Worm (Caenorhabditis elegans) whole organism, dauer: ENCODE data around the gene Y6E2A.4.
"Not testable (repeated sequence)": the region's sequence is repeated elsewhere in the genome, so short reads cannot be mapped to it uniquely, and the experiment has no call there.

Source experiments
- unc-62 ChIP-seq: sonication (generic microtip); optimal IDR thresholded peaks from 2 replicates; lab custom pipeline; 2017; ENCODE audit warnings: missing biosample characterization, missing genetic modification reagents, missing genetic modification characterization

The Y6E2A.4 gene

DNA sequence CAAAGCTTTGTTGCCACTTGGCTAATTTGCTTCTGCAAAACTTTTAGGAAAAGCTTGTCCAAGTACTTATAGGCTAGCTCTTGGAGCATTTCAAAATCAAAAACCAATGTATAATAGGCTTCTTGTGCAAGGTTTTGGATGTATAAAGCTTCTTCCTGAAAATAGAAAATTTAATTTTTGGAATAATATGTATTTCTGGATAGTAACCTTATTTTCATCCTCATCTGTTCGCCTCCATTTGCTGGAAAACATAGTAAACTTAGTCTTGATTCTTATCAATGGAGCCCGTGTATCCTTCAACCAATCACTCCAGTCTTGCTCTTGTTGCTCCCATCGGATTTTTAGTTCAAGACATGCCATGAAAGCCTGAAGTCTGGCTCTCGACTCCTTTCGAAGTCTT lies at the start of gene Y6E2A.4:
Gene Y6E2A.4 (minus strand): TSS at position 101 of the 400 bp plus-strand sequence.
- no peak for TF ChIP-seq unc-62 (GFP tag; lab: Kevin White, UChicago)

- no peak for TF ChIP-seq unc-62 (GFP tag; lab: Kevin White, UChicago)
Observed at ce11 chrV:15766122-15766594, 49.6 kb upstream of the Y6E2A.4 start, which contains the start of the genes haf-3 and F57A10.2. Gene haf-3, minus strand, starts transcription at chrV:15766172. Gene F57A10.2, plus strand, starts transcription at chrV:15766575.

- no peak for TF ChIP-seq unc-62 (GFP tag; lab: Kevin White, UChicago)
Observed at ce11 chrV:15758449-15758848, 41.9 kb upstream of the Y6E2A.4 start, which contains the start of gene str-9. Gene str-9, plus strand, starts transcription at chrV:15758749.

- TF ChIP-seq unc-62 (GFP tag; lab: Kevin White, UChicago) = no peak
Observed at ce11 chrV:15757645-15758044, 41.1 kb upstream of the Y6E2A.4 start.

DNA sequence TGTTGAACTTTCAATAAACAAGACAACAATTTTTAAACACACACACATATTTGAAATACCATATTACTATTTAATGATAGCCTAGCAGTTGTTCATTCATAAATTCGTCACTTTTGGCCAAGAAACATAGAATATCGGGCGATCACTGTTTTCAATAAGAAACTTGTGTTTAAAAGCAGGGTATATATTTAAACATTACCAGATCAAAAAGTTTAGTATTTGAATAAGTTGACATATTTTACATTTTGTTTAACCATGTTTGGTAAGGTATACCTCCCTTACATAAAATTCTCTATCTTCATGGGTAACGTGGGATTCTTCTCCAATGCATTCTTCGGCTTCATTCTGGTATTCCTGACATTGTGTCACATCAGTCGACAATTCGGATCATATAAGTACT lies 38.2 kb upstream of the Y6E2A.4 start, which contains the start of gene str-8:
Gene str-8 (plus strand): TSS at position 301 of the 400 bp plus-strand sequence.
- not testable (repeated sequence) for TF ChIP-seq unc-62 (GFP tag; lab: Kevin White, UChicago)

ce11 chrV:15752941-15753340 lies 36.4 kb upstream of the Y6E2A.4 start, which contains the start of gene str-5:
Gene str-5, plus strand, starts transcription at chrV:15753241.
- not testable (repeated sequence) for TF ChIP-seq unc-62 (GFP tag; lab: Kevin White, UChicago)

DNA sequence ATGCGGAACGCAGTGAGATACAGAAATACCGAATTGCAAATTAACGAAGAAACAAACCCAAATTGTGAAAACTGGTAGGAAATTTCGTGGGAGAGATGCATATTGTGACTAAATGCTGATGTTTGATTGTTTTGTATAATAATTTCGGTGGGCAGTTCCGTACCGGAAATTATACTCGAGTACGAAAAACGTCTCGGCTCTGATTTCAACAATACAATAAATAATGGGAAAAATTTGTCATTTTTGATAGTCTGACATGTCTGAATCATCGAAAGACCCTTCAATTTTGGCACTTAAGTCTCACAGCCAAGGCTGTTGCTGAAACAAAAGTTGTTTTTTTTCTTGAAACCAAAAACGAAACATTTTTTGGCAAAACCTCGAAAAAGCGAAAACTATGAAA lies 35.5 kb upstream of the Y6E2A.4 start, which contains the start of gene str-43:
Gene str-43 (minus strand): TSS at position 101 of the 400 bp plus-strand sequence.
- no peak for TF ChIP-seq unc-62 (GFP tag; lab: Kevin White, UChicago)

ce11 chrV:15750130-15750529 lies 33.6 kb upstream of the Y6E2A.4 start, which contains the start of gene str-6:
Gene str-6, minus strand, starts transcription at chrV:15750230.
- no peak for TF ChIP-seq unc-62 (GFP tag; lab: Kevin White, UChicago)

DNA sequence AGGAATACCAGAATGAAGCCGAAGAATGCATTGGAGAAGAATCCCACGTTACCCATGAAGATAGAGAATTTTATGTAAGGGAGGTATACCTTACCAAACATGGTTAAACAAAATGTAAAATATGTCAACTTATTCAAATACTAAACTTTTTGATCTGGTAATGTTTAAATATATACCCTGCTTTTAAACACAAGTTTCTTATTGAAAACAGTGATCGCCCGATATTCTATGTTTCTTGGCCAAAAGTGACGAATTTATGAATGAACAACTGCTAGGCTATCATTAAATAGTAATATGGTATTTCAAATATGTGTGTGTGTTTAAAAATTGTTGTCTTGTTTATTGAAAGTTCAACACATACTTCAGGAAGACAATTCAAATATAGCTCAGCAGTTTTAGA lies 31.8 kb upstream of the Y6E2A.4 start, which contains the start of gene T23D5.8:
Gene T23D5.8 (minus strand): TSS at position 101 of the 400 bp plus-strand sequence.
- not testable (repeated sequence) for TF ChIP-seq unc-62 (GFP tag; lab: Kevin White, UChicago)

ce11 chrV:15744366-15744765 lies 27.8 kb upstream of the Y6E2A.4 start, which contains the start of gene str-19:
Gene str-19, minus strand, starts transcription at chrV:15744466.
- not testable (repeated sequence) for TF ChIP-seq unc-62 (GFP tag; lab: Kevin White, UChicago)

DNA sequence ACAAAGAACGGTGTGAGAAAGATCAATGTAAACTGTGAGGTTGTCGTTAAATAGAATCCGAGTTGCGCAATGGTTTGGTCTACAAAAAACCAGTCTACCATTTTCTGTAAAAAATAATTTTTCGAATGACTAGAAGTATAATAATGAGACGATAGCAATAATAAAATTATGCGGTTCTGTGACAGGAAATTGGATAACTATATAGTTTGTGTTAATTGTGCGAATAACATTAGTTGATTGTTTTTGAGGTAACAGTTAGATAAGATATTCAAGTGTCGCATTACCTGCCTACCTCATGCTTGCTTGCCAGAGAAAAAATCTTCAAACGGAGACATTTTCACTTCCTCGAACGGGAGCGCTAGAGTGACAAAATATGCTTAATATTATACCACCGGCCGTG lies 25.3 kb upstream of the Y6E2A.4 start, which contains the start of gene str-18:
Gene str-18 (minus strand): TSS at position 101 of the 400 bp plus-strand sequence.
- TF ChIP-seq unc-62 (GFP tag; lab: Kevin White, UChicago) = no peak

ce11 chrV:15735720-15736119 lies 19.1 kb upstream of the Y6E2A.4 start, which contains the start of gene str-27:
Gene str-27, minus strand, starts transcription at chrV:15735820.
- no peak for TF ChIP-seq unc-62 (GFP tag; lab: Kevin White, UChicago)

DNA sequence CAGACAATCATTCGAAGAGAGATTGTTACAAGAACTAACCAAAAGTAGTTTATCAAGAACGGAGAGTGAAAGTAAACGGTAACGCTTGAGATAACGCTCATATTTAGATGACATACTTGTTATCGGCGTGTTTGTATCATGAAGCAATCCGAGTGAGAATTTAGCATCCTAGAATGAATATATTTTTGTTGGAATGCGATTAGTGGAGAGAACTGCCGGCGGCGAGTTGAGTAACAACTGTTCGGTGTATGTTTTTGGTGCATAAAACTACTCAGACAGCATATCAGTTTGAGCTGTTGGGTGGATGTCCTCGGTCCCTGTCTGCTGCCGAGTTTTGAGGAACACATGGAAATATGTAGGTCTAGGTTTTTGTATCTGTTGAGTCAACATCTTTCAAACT lies 17.0 kb upstream of the Y6E2A.4 start, which contains the start of gene T23D5.3:
Gene T23D5.3 (minus strand): TSS at position 101 of the 400 bp plus-strand sequence.
- TF ChIP-seq unc-62 (GFP tag; lab: Kevin White, UChicago) = no peak

DNA sequence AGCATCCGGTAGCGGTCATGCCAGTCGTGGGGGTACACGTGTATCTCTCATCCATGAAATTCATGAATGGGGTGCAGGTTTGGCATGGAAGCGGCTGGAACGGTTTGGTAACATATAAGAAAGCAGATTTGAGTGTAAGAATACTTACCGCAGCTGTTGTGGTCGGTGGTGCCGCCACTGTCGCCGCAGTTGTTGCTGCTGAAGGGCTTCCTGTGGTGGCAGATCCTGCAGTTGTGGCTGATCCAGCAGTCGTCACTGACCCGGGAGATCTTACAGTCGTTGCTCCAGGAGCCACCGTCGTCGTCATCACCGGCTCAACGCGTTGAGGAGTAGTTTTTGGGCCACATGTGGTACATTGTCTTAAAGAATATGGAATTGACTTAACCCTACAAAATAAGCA lies 16.4 kb upstream of the Y6E2A.4 start:
- TF ChIP-seq unc-62 (GFP tag; lab: Kevin White, UChicago) = no peak

- TF ChIP-seq unc-62 (GFP tag; lab: Kevin White, UChicago) = no peak
Observed at ce11 chrV:15732209-15732608, 15.6 kb upstream of the Y6E2A.4 start, which contains the start of gene str-38. Gene str-38, minus strand, starts transcription at chrV:15732309.

- TF ChIP-seq unc-62 (GFP tag; lab: Kevin White, UChicago) = no peak
Observed at ce11 chrV:15730459-15730858, 13.9 kb upstream of the Y6E2A.4 start, which contains the start of gene Y6E2A.10. Gene Y6E2A.10, minus strand, starts transcription at chrV:15730559.
